Fruit fly (Drosophila melanogaster) whole organism, prepupa: ENCODE results near the gene CG8173.

Experiments used
- Blimp-1 ChIP-seq: fragments of 200-800 bp; sonication (Bioruptor generic); optimal IDR thresholded peaks from 3 replicates; lab custom pipeline; 2017; ENCODE audit warnings: missing biosample characterization, missing genetic modification characterization, mild to moderate bottlenecking, moderate library complexity, missing genetic modification reagents
- CG10669 ChIP-seq: fragments of 200-800 bp; sonication (Bioruptor generic); optimal IDR thresholded peaks from 3 replicates; lab custom pipeline; 2018; ENCODE audit warnings: missing biosample characterization, mild to moderate bottlenecking, missing genetic modification characterization, moderate library complexity
- CG11294 ChIP-seq: fragments of 200-800 bp; sonication (Bioruptor generic); IDR thresholded peaks from 2 replicates; pipeline ENCODE4 v1.3.6; 2022; ENCODE audit warnings: missing biosample characterization, missing genetic modification characterization
- CG11762 ChIP-seq: fragments of 200-800 bp; sonication (Bioruptor generic); optimal IDR thresholded peaks from 3 replicates; lab custom pipeline; 2016; ENCODE audit warnings: missing biosample characterization, missing genetic modification characterization; ENCODE audit not compliant: insufficient read depth
- CG16779 ChIP-seq: fragments of 200-800 bp; sonication (Bioruptor generic); optimal IDR thresholded peaks from 3 replicates; lab custom pipeline; 2017; ENCODE audit warnings: missing biosample characterization, mild to moderate bottlenecking, missing genetic modification characterization
- CG31627 ChIP-seq: fragments of 200-800 bp; sonication (Bioruptor generic); optimal IDR thresholded peaks from 3 replicates; lab custom pipeline; 2016; ENCODE audit warnings: missing biosample characterization, missing genetic modification characterization
- CG34406 ChIP-seq: fragments of 200-800 bp; sonication (Bioruptor generic); optimal IDR thresholded peaks from 3 replicates; lab custom pipeline; 2016; ENCODE audit warnings: missing biosample characterization, missing genetic modification characterization
- CG3919 ChIP-seq: fragments of 200-800 bp; sonication (Bioruptor generic); optimal IDR thresholded peaks from 3 replicates; lab custom pipeline; 2016; ENCODE audit warnings: missing biosample characterization, missing genetic modification characterization
- CG4318 ChIP-seq: fragments of 200-800 bp; sonication (Bioruptor generic); optimal IDR thresholded peaks from 3 replicates; lab custom pipeline; 2017; ENCODE audit warnings: missing biosample characterization, mild to moderate bottlenecking, missing genetic modification characterization
- CG6792 ChIP-seq: fragments of 200-800 bp; sonication (Bioruptor generic); optimal IDR thresholded peaks from 3 replicates; lab custom pipeline; 2016; ENCODE audit warnings: missing biosample characterization, missing genetic modification characterization
- CG6808 ChIP-seq: fragments of 200-800 bp; sonication (Bioruptor generic); optimal IDR thresholded peaks from 3 replicates; lab custom pipeline; 2017; ENCODE audit warnings: missing biosample characterization, missing genetic modification characterization, mild to moderate bottlenecking, moderate library complexity, missing genetic modification reagents
- CG6854 ChIP-seq: fragments of 200-800 bp; sonication (Bioruptor generic); optimal IDR thresholded peaks from 2 replicates; lab custom pipeline; 2017; ENCODE audit warnings: missing biosample characterization, mild to moderate bottlenecking, missing genetic modification characterization
- CG7368 ChIP-seq: fragments of 200-800 bp; sonication (Bioruptor generic); optimal IDR thresholded peaks from 3 replicates; lab custom pipeline; 2016; ENCODE audit warnings: missing biosample characterization, missing genetic modification characterization
- CG8119 ChIP-seq: fragments of 200-800 bp; sonication (Bioruptor generic); IDR thresholded peaks from 3 replicates; pipeline ENCODE4 v1.3.6; 2022; ENCODE audit warnings: missing biosample characterization, missing genetic modification characterization
- CG8319 ChIP-seq: fragments of 200-800 bp; sonication (Bioruptor generic); optimal IDR thresholded peaks from 3 replicates; lab custom pipeline; 2016; ENCODE audit warnings: missing biosample characterization, missing genetic modification characterization
- CG9139 ChIP-seq: fragments of 200-800 bp; sonication (Bioruptor generic); optimal IDR thresholded peaks from 3 replicates; lab custom pipeline; 2017; ENCODE audit warnings: missing biosample characterization, mild to moderate bottlenecking, missing genetic modification characterization
- Eip75B ChIP-seq: fragments of 200-800 bp; sonication (Bioruptor generic); optimal IDR thresholded peaks from 3 replicates; lab custom pipeline; 2016; ENCODE audit warnings: missing biosample characterization, missing genetic modification characterization
- Eip93F ChIP-seq: fragments of 200-800 bp; sonication (Bioruptor generic); optimal IDR thresholded peaks from 2 replicates; lab custom pipeline; 2016; ENCODE audit warnings: missing biosample characterization, mild to moderate bottlenecking, missing genetic modification characterization
- Gug ChIP-seq: fragments of 200-800 bp; sonication (Bioruptor generic); IDR thresholded peaks from 2 replicates; pipeline ENCODE4 v1.3.6; 2022; ENCODE audit warnings: missing biosample characterization, missing genetic modification characterization
- Hr38 ChIP-seq: sonication (Bioruptor generic); optimal IDR thresholded peaks from 2 replicates; lab custom pipeline; 2016; ENCODE audit warnings: missing biosample characterization, missing genetic modification characterization
- Hr39 ChIP-seq: fragments of 200-800 bp; sonication (Bioruptor generic); optimal IDR thresholded peaks from 2 replicates; lab custom pipeline; 2016; ENCODE audit warnings: missing biosample characterization, missing genetic modification characterization
- Lpt ChIP-seq: fragments of 200-800 bp; sonication (Bioruptor generic); optimal IDR thresholded peaks from 3 replicates; lab custom pipeline; 2016; ENCODE audit warnings: missing biosample characterization, missing genetic modification characterization
- Met ChIP-seq: fragments of 200-800 bp; sonication (Bioruptor generic); optimal IDR thresholded peaks from 3 replicates; lab custom pipeline; 2016; ENCODE audit warnings: missing biosample characterization, missing genetic modification characterization
- Smox ChIP-seq: fragments of 200-800 bp; sonication (Bioruptor generic); optimal IDR thresholded peaks from 3 replicates; lab custom pipeline; 2016; ENCODE audit warnings: missing biosample characterization, missing genetic modification characterization
- Sox102F ChIP-seq: fragments of 200-800 bp; sonication (Bioruptor generic); optimal IDR thresholded peaks from 2 replicates; lab custom pipeline; 2016; ENCODE audit warnings: missing biosample characterization, mild to moderate bottlenecking, missing genetic modification characterization
- Sox14 ChIP-seq: fragments of 200-800 bp; sonication (Bioruptor generic); optimal IDR thresholded peaks from 3 replicates; lab custom pipeline; 2016; ENCODE audit warnings: missing biosample characterization, missing genetic modification characterization
- Sox15 ChIP-seq: fragments of 200-800 bp; sonication (Bioruptor generic); optimal IDR thresholded peaks from 3 replicates; lab custom pipeline; 2016; ENCODE audit warnings: missing biosample characterization, missing genetic modification characterization
- achi ChIP-seq: fragments of 200-800 bp; sonication (Bioruptor generic); optimal IDR thresholded peaks from 3 replicates; lab custom pipeline; 2016; ENCODE audit warnings: missing biosample characterization, missing genetic modification characterization
- acj6 ChIP-seq: fragments of 200-800 bp; sonication (Bioruptor generic); optimal IDR thresholded peaks from 3 replicates; lab custom pipeline; 2016; ENCODE audit warnings: missing biosample characterization, missing genetic modification characterization
- cyc ChIP-seq: fragments of 200-800 bp; sonication (Bioruptor generic); optimal IDR thresholded peaks from 3 replicates; lab custom pipeline; 2016; ENCODE audit warnings: missing biosample characterization, missing genetic modification characterization
- dac ChIP-seq: fragments of 200-800 bp; sonication (Bioruptor generic); optimal IDR thresholded peaks from 2 replicates; lab custom pipeline; 2017; ENCODE audit warnings: missing biosample characterization, mild to moderate bottlenecking, missing genetic modification characterization
- dsx ChIP-seq: fragments of 200-800 bp; optimal IDR thresholded peaks from 3 replicates; lab custom pipeline; 2019; ENCODE audit warnings: missing biosample characterization, mild to moderate bottlenecking, missing genetic modification characterization, moderate library complexity; ENCODE audit not compliant: poor library complexity, severe bottlenecking
- eg ChIP-seq: fragments of 200-800 bp; sonication (Bioruptor generic); IDR thresholded peaks from 3 replicates; pipeline ENCODE4 v1.3.6; 2022; ENCODE audit warnings: missing biosample characterization, missing genetic modification characterization
- esn ChIP-seq: fragments of 200-800 bp; sonication (Bioruptor generic); optimal IDR thresholded peaks from 2 replicates; lab custom pipeline; 2016; ENCODE audit warnings: missing biosample characterization, mild to moderate bottlenecking, missing genetic modification characterization, moderate library complexity
- fd59A ChIP-seq: fragments of 200-800 bp; sonication (Bioruptor generic); optimal IDR thresholded peaks from 2 replicates; lab custom pipeline; 2017; ENCODE audit warnings: missing biosample characterization, mild to moderate bottlenecking, missing genetic modification characterization, missing genetic modification reagents
- fd85E ChIP-seq: fragments of 200-800 bp; sonication (Bioruptor generic); optimal IDR thresholded peaks from 3 replicates; lab custom pipeline; 2016; ENCODE audit warnings: missing biosample characterization, missing genetic modification characterization
- fkh ChIP-seq: fragments of 200-800 bp; sonication (Bioruptor generic); optimal IDR thresholded peaks from 3 replicates; lab custom pipeline; 2017; ENCODE audit warnings: missing biosample characterization, mild to moderate bottlenecking, missing genetic modification characterization, moderate library complexity
- lz ChIP-seq: fragments of 200-800 bp; sonication (Bioruptor generic); optimal IDR thresholded peaks from 3 replicates; lab custom pipeline; 2016; ENCODE audit warnings: missing biosample characterization, missing genetic modification characterization
- net ChIP-seq: fragments of 200-800 bp; sonication (Bioruptor generic); optimal IDR thresholded peaks from 3 replicates; lab custom pipeline; 2016; ENCODE audit warnings: missing biosample characterization, missing genetic modification characterization
- salr ChIP-seq, 2 experiments: fragments of 200-800 bp; sonication (Bioruptor generic); optimal IDR thresholded peaks; 3 replicates each; lab custom pipeline; 2016 to 2018; ENCODE audit warnings: missing biosample characterization in 2 of 2, missing genetic modification characterization in 2 of 2, mild to moderate bottlenecking in 1 of 2
- spab ChIP-seq: fragments of 200-800 bp; sonication (Bioruptor generic); optimal IDR thresholded peaks from 2 replicates; lab custom pipeline; 2017; ENCODE audit warnings: missing biosample characterization, mild to moderate bottlenecking, missing genetic modification characterization, missing genetic modification reagents
- ss ChIP-seq, 2 experiments: fragments of 200-800 bp; sonication (Bioruptor generic); optimal IDR thresholded peaks; 2 replicates in 1 of 2; 3 replicates in 1 of 2; lab custom pipeline; 2017 to 2018; ENCODE audit warnings: mild to moderate bottlenecking in 2 of 2, missing biosample characterization in 2 of 2, missing genetic modification characterization in 2 of 2, moderate library complexity in 1 of 2
- svp ChIP-seq: fragments of 200-800 bp; sonication (Bioruptor generic); peaks from one replicate; lab custom pipeline; 2016; ENCODE audit warnings: missing biosample characterization, missing genetic modification characterization
- vri ChIP-seq: fragments of 200-800 bp; sonication (Bioruptor generic); optimal IDR thresholded peaks from 3 replicates; lab custom pipeline; 2016; ENCODE audit warnings: missing biosample characterization, mild to moderate bottlenecking, missing genetic modification characterization

The CG8173 gene

dm6 chrX:17682745-17683505 lies 26.5 kb downstream of the CG8173 start (continued):
- TF ChIP-seq vri (GFP tag; lab: Kevin White, UChicago) = peak; percentile 88
- no peak for TF ChIP-seq fkh (GFP tag; lab: Kevin White, UChicago)
- TF ChIP-seq Gug (GFP tag; lab: Robert Waterston, UW) = peak; percentile 93
- peak; percentile 92 for TF ChIP-seq achi (GFP tag; lab: Kevin White, UChicago)
- TF ChIP-seq CG8319 (GFP tag; lab: Kevin White, UChicago) = peak; percentile 91
- TF ChIP-seq lz (GFP tag; lab: Kevin White, UChicago) = peak; percentile 94
- peak; percentile 97 for TF ChIP-seq svp (GFP tag; lab: Kevin White, UChicago)
- peak; percentile 96 for TF ChIP-seq CG6792 (GFP tag; lab: Kevin White, UChicago)
- peak; percentile 95 for TF ChIP-seq Eip75B (GFP tag; lab: Kevin White, UChicago)
- peak; percentile 80 for TF ChIP-seq Blimp-1 (GFP tag; lab: Kevin White, UChicago)

dm6 chrX:17679642-17680571 lies 29.5 kb downstream of the CG8173 start:
- TF ChIP-seq CG6792 (GFP tag; lab: Kevin White, UChicago) (peak; percentile 26), Sox15 (GFP tag; lab: Kevin White, UChicago) (peak; percentile 5), Smox (peak; percentile 52), Hr39 (peak; percentile 17), CG7368 (no peak), eg (GFP tag; lab: Robert Waterston, UW) (peak; percentile 34; the same call in 2 of the 3 replicates), vri (GFP tag; lab: Kevin White, UChicago) (no peak), Sox14 (GFP tag; lab: Kevin White, UChicago) (no peak), Hr38 (GFP tag; lab: Kevin White, UChicago) (no peak), ss (GFP tag; optimal IDR thresholded peaks at IDR 0.05; lab: Kevin White, UChicago) (peak; percentile 43 to 63), CG6808 (GFP tag; lab: Kevin White, UChicago) (peak; percentile 59), salr (GFP tag; optimal IDR thresholded peaks at IDR 0.05; lab: Kevin White, UChicago) (peak in 1 of 2 experiments; percentile 34), esn (peak; percentile 64), CG11762 (peak; percentile 49), CG4318 (GFP tag; lab: Kevin White, UChicago) (peak; percentile 39), cyc (GFP tag; lab: Kevin White, UChicago) (no peak), net (GFP tag; lab: Kevin White, UChicago) (peak; percentile 21), CG10669 (GFP tag; lab: Kevin White, UChicago) (peak; percentile 37), Lpt (GFP tag; lab: Kevin White, UChicago) (peak; percentile 14), CG16779 (tag; lab: Kevin White, UChicago) (peak; percentile 12), CG31627 (GFP tag; lab: Kevin White, UChicago) (peak; percentile 11), achi (GFP tag; lab: Kevin White, UChicago) (peak; percentile 56), dsx (GFP tag; lab: Kevin White, UChicago) (peak; percentile 9), CG11294 (GFP tag; lab: Robert Waterston, UW) (no peak), fkh (GFP tag; lab: Kevin White, UChicago) (no peak), Eip93F (GFP tag; lab: Kevin White, UChicago) (no peak), spab (GFP tag; lab: Kevin White, UChicago) (peak; percentile 50), CG34406 (GFP tag; lab: Kevin White, UChicago) (peak; percentile 55), fd85E (no peak), Met (GFP tag; lab: Kevin White, UChicago) (peak; percentile 6), Blimp-1 (GFP tag; lab: Kevin White, UChicago) (peak; percentile 39), dac (GFP tag; lab: Kevin White, UChicago) (no peak), CG8119 (GFP tag; lab: Robert Waterston, UW) (peak; percentile 25; the same call in 1 of the 3 replicates), lz (GFP tag; lab: Kevin White, UChicago) (peak; percentile 16), CG9139 (GFP tag; lab: Kevin White, UChicago) (peak; percentile 22), CG6854 (GFP tag; lab: Kevin White, UChicago) (no peak), Eip75B (GFP tag; lab: Kevin White, UChicago) (no peak), acj6 (GFP tag; lab: Kevin White, UChicago) (peak; percentile 51), fd59A (peak; percentile 29), Sox102F (GFP tag; lab: Kevin White, UChicago) (no peak), CG3919 (GFP tag; lab: Kevin White, UChicago) (peak; percentile 41)
